Fruit fly (Drosophila melanogaster) whole organism, adult: ENCODE measurements around the gene C15.

ENCODE experiments used
- CG11617 ChIP-seq: fragments of 200-800 bp; sonication (Bioruptor generic); optimal IDR thresholded peaks from 2 replicates; lab custom pipeline; 2017; ENCODE audit warnings: mild to moderate bottlenecking, missing biosample characterization, missing genetic modification reagents, missing genetic modification characterization
- CG12768 ChIP-seq: fragments of 200-800 bp; sonication (Bioruptor generic); optimal IDR thresholded peaks from 2 replicates; lab custom pipeline; 2017; ENCODE audit warnings: missing biosample characterization, missing genetic modification characterization, mild to moderate bottlenecking, moderate library complexity, missing genetic modification reagents
- CG14711 ChIP-seq: fragments of 200-800 bp; sonication (Bioruptor generic); optimal IDR thresholded peaks from 2 replicates; lab custom pipeline; 2018; ENCODE audit warnings: missing biosample characterization, mild to moderate bottlenecking, missing genetic modification characterization, moderate library complexity
- CG1620 ChIP-seq: fragments of 200-800 bp; sonication (Bioruptor generic); optimal IDR thresholded peaks from 2 replicates; lab custom pipeline; 2016; ENCODE audit warnings: missing biosample characterization, missing genetic modification characterization
- CG33017 ChIP-seq: fragments of 200-800 bp; sonication (Bioruptor generic); optimal IDR thresholded peaks from 2 replicates; lab custom pipeline; 2018; ENCODE audit warnings: missing biosample characterization, mild to moderate bottlenecking, missing genetic modification characterization, moderate library complexity
- CG5204 ChIP-seq: fragments of 200-800 bp; sonication (Bioruptor generic); optimal IDR thresholded peaks from 2 replicates; lab custom pipeline; 2016; ENCODE audit warnings: missing biosample characterization, missing genetic modification characterization
- CG7045 ChIP-seq: fragments of 200-800 bp; sonication (Bioruptor generic); optimal IDR thresholded peaks from 2 replicates; lab custom pipeline; 2017; ENCODE audit warnings: missing biosample characterization, mild to moderate bottlenecking, missing genetic modification characterization
- CG7101 ChIP-seq: fragments of 200-800 bp; sonication (Bioruptor generic); optimal IDR thresholded peaks from 2 replicates; lab custom pipeline; 2018; ENCODE audit warnings: missing biosample characterization, mild to moderate bottlenecking, missing genetic modification characterization, moderate library complexity
- Clk ChIP-seq: fragments of 200-800 bp; sonication (Bioruptor generic); optimal IDR thresholded peaks from 2 replicates; lab custom pipeline; 2017; ENCODE audit warnings: missing biosample characterization, missing genetic modification characterization
- Crg-1 ChIP-seq: fragments of 200-800 bp; sonication (Bioruptor generic); optimal IDR thresholded peaks from 2 replicates; lab custom pipeline; 2016; ENCODE audit warnings: missing biosample characterization, missing genetic modification characterization
- Hr96 ChIP-seq: fragments of 200-800 bp; sonication (Bioruptor generic); optimal IDR thresholded peaks from 2 replicates; lab custom pipeline; 2016; ENCODE audit warnings: missing biosample characterization, missing genetic modification characterization
- Mnt ChIP-seq: fragments of 200-800 bp; sonication (Bioruptor generic); optimal IDR thresholded peaks from 2 replicates; lab custom pipeline; 2016; ENCODE audit warnings: missing biosample characterization, mild to moderate bottlenecking, missing genetic modification characterization
- bab1 ChIP-seq: fragments of 200-800 bp; sonication (Bioruptor generic); optimal IDR thresholded peaks from 3 replicates; lab custom pipeline; 2019; ENCODE audit warnings: missing biosample characterization, mild to moderate bottlenecking, missing genetic modification characterization, moderate library complexity
- cic ChIP-seq: fragments of 200-800 bp; sonication (Bioruptor generic); optimal IDR thresholded peaks from 2 replicates; lab custom pipeline; 2017; ENCODE audit warnings: missing biosample characterization, mild to moderate bottlenecking, missing genetic modification characterization, moderate library complexity
- cnc ChIP-seq, 2 experiments: fragments of >200 bp; optimal IDR thresholded peaks; 2 replicates each; lab custom pipeline; 2017
- kay ChIP-seq: fragments of 200-800 bp; sonication (Bioruptor generic); peaks from one replicate; lab custom pipeline; 2016; ENCODE audit warnings: missing biosample characterization, missing genetic modification characterization, borderline replicate concordance
- ovo ChIP-seq: fragments of 200-800 bp; sonication (Bioruptor generic); optimal IDR thresholded peaks from 2 replicates; lab custom pipeline; 2016; ENCODE audit warnings: missing biosample characterization, missing genetic modification characterization
- pad ChIP-seq: fragments of 200-800 bp; sonication (Bioruptor generic); optimal IDR thresholded peaks from 3 replicates; lab custom pipeline; 2017; ENCODE audit warnings: missing biosample characterization, missing genetic modification characterization, mild to moderate bottlenecking, moderate library complexity, missing genetic modification reagents
- tj ChIP-seq: fragments of 200-800 bp; sonication (Bioruptor generic); optimal IDR thresholded peaks from 3 replicates; lab custom pipeline; 2017; ENCODE audit warnings: missing biosample characterization, mild to moderate bottlenecking, missing genetic modification characterization, moderate library complexity
- toe ChIP-seq: fragments of 200-800 bp; sonication (Bioruptor generic); optimal IDR thresholded peaks from 2 replicates; lab custom pipeline; 2016; ENCODE audit warnings: missing biosample characterization, missing genetic modification characterization

C15 gene

dm6 chr3R:21499131-21500036 lies at the start of gene C15:
TSS of gene C15 (plus strand) at chr3R:21499986.
- TF ChIP-seq Mnt (GFP tag; lab: Kevin White, UChicago): peak; percentile 24
- peak; percentile 23 for TF ChIP-seq pad (GFP tag; lab: Kevin White, UChicago)
- no peak for TF ChIP-seq CG7045 (GFP tag; lab: Kevin White, UChicago)
- TF ChIP-seq toe: peak; percentile 4
- TF ChIP-seq CG12768 (GFP tag; lab: Kevin White, UChicago): no peak

DNA sequence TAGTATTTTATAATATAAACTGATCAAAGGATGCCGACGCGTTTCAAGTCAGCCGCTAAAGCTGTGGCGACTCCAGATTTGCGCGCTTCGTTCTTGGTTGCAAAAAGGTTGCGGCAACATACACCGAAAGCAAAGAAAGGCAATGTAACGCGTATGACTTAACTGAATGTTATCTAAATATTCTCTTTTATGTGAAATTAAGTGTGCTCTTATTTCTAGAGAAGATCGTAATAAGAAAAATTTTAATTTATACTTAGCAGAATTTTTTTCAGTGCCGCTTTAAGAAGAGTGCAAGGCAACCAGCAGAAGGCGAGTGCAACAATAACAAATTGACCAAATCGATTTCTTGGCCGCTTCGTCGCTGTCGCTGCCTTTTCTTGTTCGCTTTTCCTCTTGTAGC lies 47.7 kb upstream of the C15 start:
- TF ChIP-seq cic (no peak), CG33017 (tag; lab: Kevin White, UChicago) (no peak), Hr96 (GFP tag; lab: Kevin White, UChicago) (no peak), ovo (GFP tag; lab: Kevin White, UChicago) (no peak), bab1 (GFP tag; lab: Kevin White, UChicago) (no peak), CG14711 (tag; lab: Kevin White, UChicago) (no peak), CG7101 (tag; lab: Kevin White, UChicago) (no peak), CG7045 (GFP tag; lab: Kevin White, UChicago) (no peak), tj (no peak), CG12768 (GFP tag; lab: Kevin White, UChicago) (no peak), CG5204 (GFP tag; lab: Kevin White, UChicago) (no peak), Mnt (GFP tag; lab: Kevin White, UChicago) (no peak), kay (GFP tag; lab: Kevin White, UChicago) (no peak), cnc (optimal IDR thresholded peaks at IDR 0.05; lab: Kevin White, UChicago) (no peak), Clk (GFP tag; lab: Kevin White, UChicago) (no peak), CG11617 (GFP tag; lab: Kevin White, UChicago) (no peak), CG1620 (no peak), toe (no peak)

DNA sequence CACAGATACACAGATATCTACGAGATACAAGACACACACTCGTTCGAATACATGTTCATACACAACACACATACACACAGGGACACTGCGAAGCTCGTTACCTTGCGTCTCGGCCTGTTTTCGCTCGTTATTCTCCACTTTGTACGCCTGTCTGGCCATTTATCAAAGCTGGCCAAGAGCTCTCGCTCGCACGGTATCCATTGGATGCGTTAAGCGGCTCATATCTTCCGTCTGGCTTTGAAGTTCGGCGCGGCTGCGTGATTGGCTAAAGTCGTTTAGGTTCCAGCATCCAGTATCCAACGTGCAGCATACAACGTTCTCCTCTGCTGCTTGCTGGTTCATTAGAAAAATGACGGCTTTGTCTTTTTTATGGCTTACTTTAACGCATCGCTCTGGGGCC lies 43.0 kb upstream of the C15 start:
- TF ChIP-seq CG5204 (GFP tag; lab: Kevin White, UChicago) (no peak), Hr96 (GFP tag; lab: Kevin White, UChicago) (no peak), cnc (optimal IDR thresholded peaks at IDR 0.05; lab: Kevin White, UChicago) (no peak), bab1 (GFP tag; lab: Kevin White, UChicago) (no peak), CG12768 (GFP tag; lab: Kevin White, UChicago) (no peak), CG1620 (no peak), kay (GFP tag; lab: Kevin White, UChicago) (no peak)

DNA sequence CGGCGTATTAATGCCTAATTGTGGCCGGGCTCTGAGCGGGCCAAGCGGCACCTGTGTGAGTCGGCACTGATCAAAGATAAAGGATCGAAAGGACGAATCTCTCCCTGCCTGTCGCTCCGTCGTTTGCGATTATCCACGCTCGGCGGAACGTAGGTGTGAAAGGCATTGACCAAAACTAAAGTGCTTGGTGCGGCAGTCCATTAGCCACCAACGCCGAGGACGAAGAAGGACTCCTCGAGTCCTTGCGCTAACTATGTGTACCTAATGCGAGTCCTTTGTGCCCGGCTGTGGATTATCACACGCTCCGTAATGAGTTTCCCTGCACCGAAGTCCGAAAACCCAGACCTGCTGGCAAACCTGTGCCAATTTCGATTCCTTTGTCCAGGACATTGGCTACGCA lies 41.3 kb upstream of the C15 start:
- no peak for TF ChIP-seq kay (GFP tag; lab: Kevin White, UChicago)

DNA sequence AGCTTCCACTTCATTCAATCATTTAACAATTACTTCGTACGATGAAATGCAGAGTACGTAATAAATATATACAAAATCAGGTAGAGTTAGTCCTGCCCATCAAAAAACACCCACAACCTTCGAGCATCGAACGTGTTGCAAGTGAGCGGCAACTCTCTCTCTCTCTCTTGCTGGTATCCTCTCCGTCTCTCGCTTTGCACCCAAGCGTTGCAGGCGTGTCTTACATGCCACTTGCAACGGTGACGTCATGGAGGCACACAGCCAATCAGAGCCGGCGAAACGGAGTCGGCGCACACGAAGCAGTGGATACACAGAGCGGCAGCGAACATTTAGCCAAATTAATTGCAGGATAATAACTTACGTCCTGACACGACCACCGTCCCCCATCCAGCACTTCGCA lies 39.8 kb upstream of the C15 start:
- TF ChIP-seq CG12768 (GFP tag; lab: Kevin White, UChicago): no peak
- TF ChIP-seq CG5204 (GFP tag; lab: Kevin White, UChicago): no peak
- TF ChIP-seq Hr96 (GFP tag; lab: Kevin White, UChicago): no peak
- TF ChIP-seq Mnt (GFP tag; lab: Kevin White, UChicago): no peak
- TF ChIP-seq CG14711 (tag; lab: Kevin White, UChicago): no peak
- no peak for TF ChIP-seq CG1620
- TF ChIP-seq cic: no peak
- TF ChIP-seq kay (GFP tag; lab: Kevin White, UChicago): no peak
- TF ChIP-seq bab1 (GFP tag; lab: Kevin White, UChicago): no peak
- TF ChIP-seq cnc (optimal IDR thresholded peaks at IDR 0.05; lab: Kevin White, UChicago): no peak

- TF ChIP-seq CG7101 (tag; lab: Kevin White, UChicago) (no peak), Mnt (GFP tag; lab: Kevin White, UChicago) (no peak), kay (GFP tag; lab: Kevin White, UChicago) (no peak), cnc (optimal IDR thresholded peaks at IDR 0.05; lab: Kevin White, UChicago) (no peak), pad (GFP tag; lab: Kevin White, UChicago) (no peak), CG11617 (GFP tag; lab: Kevin White, UChicago) (no peak)
Measured at dm6 chr3R:21470272-21470671, 29.5 kb upstream of the C15 start.

DNA sequence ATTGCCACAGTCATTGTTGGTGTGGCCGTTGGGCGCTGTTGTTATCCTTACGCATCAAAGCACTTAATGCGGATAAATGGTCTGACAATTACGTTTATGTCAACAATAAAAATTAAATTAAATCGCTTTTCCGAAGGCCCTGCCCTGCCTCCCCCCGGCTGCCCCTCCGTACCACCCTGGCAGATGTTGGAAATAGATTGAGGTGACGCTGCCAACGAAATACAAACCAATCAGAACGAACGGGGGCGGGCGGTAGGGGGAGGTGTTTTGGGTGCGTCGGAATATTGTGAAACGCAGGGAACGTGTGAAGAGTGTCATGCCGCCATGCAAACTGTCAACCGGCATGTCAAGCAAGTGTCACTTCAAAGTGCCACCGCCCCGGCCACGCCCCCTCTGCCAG lies 28.6 kb upstream of the C15 start:
- no peak for TF ChIP-seq CG11617 (GFP tag; lab: Kevin White, UChicago)

DNA sequence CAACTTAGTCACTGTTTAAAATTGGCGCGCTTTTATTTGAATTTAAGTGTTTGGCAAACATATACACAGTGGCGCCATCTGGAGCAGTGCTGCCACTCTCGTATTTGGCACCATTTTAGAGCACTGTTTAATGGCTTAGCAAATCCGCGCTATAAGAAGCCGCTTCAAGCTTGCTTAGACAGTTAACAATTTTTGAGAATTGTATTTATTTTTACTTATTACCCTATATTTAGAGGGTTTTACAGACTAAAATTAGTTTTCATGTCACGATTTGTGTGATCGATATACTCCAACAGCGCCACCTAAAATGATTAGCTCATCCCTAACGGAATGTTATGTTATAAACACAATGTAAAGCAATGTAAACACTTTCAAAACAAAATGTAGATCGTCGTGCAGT lies 17.8 kb upstream of the C15 start, which contains the start of gene Fancm:
Fancm (plus strand) TSS at position 366 of the 400 bp plus-strand sequence.
- TF ChIP-seq CG14711 (tag; lab: Kevin White, UChicago) (peak; percentile 38), ovo (GFP tag; lab: Kevin White, UChicago) (peak; percentile 56), cnc (optimal IDR thresholded peaks at IDR 0.05; lab: Kevin White, UChicago) (no peak), bab1 (GFP tag; lab: Kevin White, UChicago) (peak; percentile 61), tj (no peak), Clk (GFP tag; lab: Kevin White, UChicago) (no peak), CG7045 (GFP tag; lab: Kevin White, UChicago) (peak; percentile 42), CG33017 (tag; lab: Kevin White, UChicago) (peak; percentile 18), CG1620 (peak; percentile 81), Mnt (GFP tag; lab: Kevin White, UChicago) (peak; percentile 39), toe (peak; percentile 67), kay (GFP tag; lab: Kevin White, UChicago) (no peak), CG12768 (GFP tag; lab: Kevin White, UChicago) (peak; percentile 2), CG5204 (GFP tag; lab: Kevin White, UChicago) (peak; percentile 46), cic (no peak), Crg-1 (GFP tag; lab: Kevin White, UChicago) (peak; percentile 74), pad (GFP tag; lab: Kevin White, UChicago) (peak; percentile 46), CG11617 (GFP tag; lab: Kevin White, UChicago) (peak; percentile 31), Hr96 (GFP tag; lab: Kevin White, UChicago) (peak; percentile 65), CG7101 (tag; lab: Kevin White, UChicago) (peak; percentile 63)
